Worm (Caenorhabditis elegans): Measurements from ENCODE around the gene mtre-1.
A peak's percentile ranks its signal among the peaks of the same experiment; 100 is the strongest.

mtre-1 gene

ce11 chrII:8001428-8001827 is 48.9 kb downstream of the mtre-1 start:
- TF ChIP-seq lsy-2 (tag; optimal IDR thresholded peaks at IDR 0.05) (no peak), sma-9 (GFP tag; optimal IDR thresholded peaks at IDR 0.05) (peak; percentile 61), sma-9 (tag; optimal IDR thresholded peaks at IDR 0.05) (no peak), ztf-11 (tag; optimal IDR thresholded peaks at IDR 0.05) (no peak), fos-1 (tag; optimal IDR thresholded peaks at IDR 0.05) (peak; percentile 64), mbf-1 (tag; optimal IDR thresholded peaks at IDR 0.05) (no peak), lin-39 (tag; optimal IDR thresholded peaks at IDR 0.05) (no peak), egl-27 (tag; optimal IDR thresholded peaks at IDR 0.05) (no peak), nhr-10 (tag; optimal IDR thresholded peaks at IDR 0.05) (no peak), nhr-77 (tag; optimal IDR thresholded peaks at IDR 0.05) (no peak), nhr-11 (tag; optimal IDR thresholded peaks at IDR 0.05) (no peak)

Measured in whole organism, L2 larva.